Worm (Caenorhabditis elegans): Measurements from ENCODE around the gene cutc-1.

DNA sequence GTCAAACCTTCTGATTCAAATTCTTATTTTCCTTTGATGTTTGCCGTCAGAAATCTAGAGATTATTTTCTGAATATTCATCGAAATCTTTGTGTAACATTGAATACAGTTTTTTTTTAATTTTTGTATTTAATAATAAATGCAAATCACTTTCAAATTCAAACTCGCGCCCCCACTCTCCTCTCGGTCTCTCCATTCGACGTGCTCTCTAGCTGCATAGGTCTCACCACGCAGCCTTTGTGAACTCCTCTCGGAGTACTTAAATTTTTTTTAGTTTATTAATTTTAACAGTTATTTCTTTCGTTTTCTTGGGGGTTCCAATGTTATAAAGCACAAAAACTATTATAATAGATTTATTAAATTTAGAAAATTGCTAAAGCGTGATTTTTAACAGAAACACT, 33.2 kb downstream of the cutc-1 start:
- TF ChIP-seq ref-2 (tag; optimal IDR thresholded peaks at IDR 0.05) (no peak), pag-3 (tag; optimal IDR thresholded peaks at IDR 0.05; ENCODE audit: borderline replicate concordance) (no peak)
